Fruit fly (Drosophila melanogaster): ENCODE data around the gene CG5151.

Gene CG5151

dm6 chr3L:16159161-16160072, 5.1 kb downstream of the CG5151 start:
- TF ChIP-seq h (optimal IDR thresholded peaks at IDR 0.05) (no peak), ttk (optimal IDR thresholded peaks at IDR 0.05) (no peak), Myc (optimal IDR thresholded peaks at IDR 0.05) (no peak), psq (optimal IDR thresholded peaks at IDR 0.05) (no peak), insv (optimal IDR thresholded peaks at IDR 0.05) (no peak), Sin3A (optimal IDR thresholded peaks at IDR 0.05) (no peak)

DNA sequence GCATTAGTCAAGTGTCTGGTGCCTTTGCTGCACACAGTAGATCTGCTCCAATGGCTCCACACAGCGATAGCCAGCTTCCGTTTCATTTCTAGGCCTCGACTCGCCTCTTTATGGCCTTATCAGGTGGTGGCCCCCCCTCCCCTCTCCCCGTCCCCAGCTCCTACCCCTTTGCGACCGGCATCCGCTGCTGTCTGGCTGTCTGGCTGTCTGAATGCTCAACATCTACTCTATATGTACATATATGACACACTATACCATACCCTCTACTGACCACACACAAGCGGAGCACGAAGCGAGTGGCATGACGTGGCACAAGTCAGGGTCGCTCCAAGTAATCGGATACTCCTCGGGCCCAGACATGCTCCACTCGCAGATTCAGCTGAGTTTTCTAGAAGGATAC, 6.2 kb downstream of the CG5151 start:
- TF ChIP-seq h (optimal IDR thresholded peaks at IDR 0.05) = no peak
- no peak for TF ChIP-seq Sin3A (optimal IDR thresholded peaks at IDR 0.05)
- TF ChIP-seq Myc (optimal IDR thresholded peaks at IDR 0.05) = no peak
- no peak for TF ChIP-seq insv (optimal IDR thresholded peaks at IDR 0.05)
- TF ChIP-seq psq (optimal IDR thresholded peaks at IDR 0.05) = no peak
- TF ChIP-seq ttk (optimal IDR thresholded peaks at IDR 0.05) = no peak

- TF ChIP-seq psq (optimal IDR thresholded peaks at IDR 0.05) (no peak), Sin3A (optimal IDR thresholded peaks at IDR 0.05) (no peak), ttk (optimal IDR thresholded peaks at IDR 0.05) (no peak), insv (optimal IDR thresholded peaks at IDR 0.05) (no peak), h (optimal IDR thresholded peaks at IDR 0.05) (no peak), Myc (optimal IDR thresholded peaks at IDR 0.05) (no peak)
Observed at dm6 chr3L:16157251-16158190, 7.0 kb downstream of the CG5151 start.

DNA sequence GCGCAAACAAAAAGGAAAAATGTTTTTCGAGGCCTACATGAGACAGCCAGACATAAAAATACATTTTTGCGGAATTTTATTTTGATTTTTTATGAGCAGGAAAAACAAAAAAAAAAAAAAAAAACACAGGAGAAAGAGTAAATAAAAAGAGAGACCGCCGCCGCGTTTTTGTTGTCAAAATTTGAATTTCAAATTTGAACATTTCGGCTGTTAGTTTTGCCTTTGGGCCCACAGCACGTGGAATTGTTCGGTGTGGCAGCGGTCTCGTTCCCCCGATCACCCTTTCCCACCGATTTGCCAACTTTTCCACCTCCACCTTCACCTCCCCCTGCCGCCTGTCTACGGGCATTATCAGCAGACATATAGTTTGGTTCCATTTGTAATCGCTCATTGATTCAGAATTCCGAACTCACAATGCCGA, 7.7 kb downstream of the CG5151 start:
- TF ChIP-seq insv (optimal IDR thresholded peaks at IDR 0.05) = no peak
- no peak for TF ChIP-seq psq (optimal IDR thresholded peaks at IDR 0.05)

- TF ChIP-seq Sin3A (optimal IDR thresholded peaks at IDR 0.05) = no peak
- TF ChIP-seq psq (optimal IDR thresholded peaks at IDR 0.05) = no peak
- no peak for TF ChIP-seq h (optimal IDR thresholded peaks at IDR 0.05)
- TF ChIP-seq insv (optimal IDR thresholded peaks at IDR 0.05) = no peak
- TF ChIP-seq ttk (optimal IDR thresholded peaks at IDR 0.05) = no peak
- no peak for TF ChIP-seq Myc (optimal IDR thresholded peaks at IDR 0.05)
Observed at dm6 chr3L:16155547-16155946, 9.0 kb downstream of the CG5151 start.

- TF ChIP-seq insv (optimal IDR thresholded peaks at IDR 0.05) (no peak), ttk (optimal IDR thresholded peaks at IDR 0.05) (no peak), psq (optimal IDR thresholded peaks at IDR 0.05) (no peak), Sin3A (optimal IDR thresholded peaks at IDR 0.05) (no peak), h (optimal IDR thresholded peaks at IDR 0.05) (no peak), Myc (optimal IDR thresholded peaks at IDR 0.05) (no peak)
Observed at dm6 chr3L:16153650-16154049, 10.9 kb downstream of the CG5151 start.

- TF ChIP-seq Sin3A (optimal IDR thresholded peaks at IDR 0.05) (no peak), insv (optimal IDR thresholded peaks at IDR 0.05) (no peak), Myc (optimal IDR thresholded peaks at IDR 0.05) (no peak), psq (optimal IDR thresholded peaks at IDR 0.05) (no peak), ttk (optimal IDR thresholded peaks at IDR 0.05) (no peak), h (optimal IDR thresholded peaks at IDR 0.05) (no peak)
Observed at dm6 chr3L:16153089-16153488, 11.4 kb downstream of the CG5151 start.

- TF ChIP-seq ttk (optimal IDR thresholded peaks at IDR 0.05) (no peak), h (optimal IDR thresholded peaks at IDR 0.05) (no peak), psq (optimal IDR thresholded peaks at IDR 0.05) (no peak), Sin3A (optimal IDR thresholded peaks at IDR 0.05) (no peak), insv (optimal IDR thresholded peaks at IDR 0.05) (no peak), Myc (optimal IDR thresholded peaks at IDR 0.05) (no peak)
Observed at dm6 chr3L:16151742-16152141, 12.8 kb downstream of the CG5151 start.

- TF ChIP-seq insv (optimal IDR thresholded peaks at IDR 0.05) = no peak
- no peak for TF ChIP-seq Sin3A (optimal IDR thresholded peaks at IDR 0.05)
- TF ChIP-seq Myc (optimal IDR thresholded peaks at IDR 0.05) = no peak
- TF ChIP-seq h (optimal IDR thresholded peaks at IDR 0.05) = no peak
- TF ChIP-seq ttk (optimal IDR thresholded peaks at IDR 0.05) = no peak
- TF ChIP-seq psq (optimal IDR thresholded peaks at IDR 0.05) = no peak
Observed at dm6 chr3L:16150850-16151515, 13.5 kb downstream of the CG5151 start.

DNA sequence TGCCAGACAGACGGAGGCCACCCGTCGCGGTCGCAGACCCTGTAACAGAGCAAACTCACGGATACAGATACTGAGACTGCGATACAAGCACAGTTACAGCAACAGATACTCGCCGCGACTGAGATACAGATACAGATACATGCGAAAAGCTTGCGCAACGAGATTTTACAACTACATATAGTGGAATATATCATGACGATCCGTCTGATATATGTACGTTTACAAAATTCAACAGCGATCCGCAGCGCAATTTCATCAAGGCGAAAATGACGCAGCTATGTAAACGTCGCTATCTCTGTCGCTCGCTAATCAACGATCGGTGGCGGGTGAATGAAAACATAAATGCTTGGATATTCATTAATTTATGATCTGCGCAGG, 14.4 kb downstream of the CG5151 start:
- TF ChIP-seq psq (optimal IDR thresholded peaks at IDR 0.05) (no peak), insv (optimal IDR thresholded peaks at IDR 0.05) (no peak), ttk (optimal IDR thresholded peaks at IDR 0.05) (no peak), h (optimal IDR thresholded peaks at IDR 0.05) (no peak), Myc (optimal IDR thresholded peaks at IDR 0.05) (no peak), Sin3A (optimal IDR thresholded peaks at IDR 0.05) (no peak)

DNA sequence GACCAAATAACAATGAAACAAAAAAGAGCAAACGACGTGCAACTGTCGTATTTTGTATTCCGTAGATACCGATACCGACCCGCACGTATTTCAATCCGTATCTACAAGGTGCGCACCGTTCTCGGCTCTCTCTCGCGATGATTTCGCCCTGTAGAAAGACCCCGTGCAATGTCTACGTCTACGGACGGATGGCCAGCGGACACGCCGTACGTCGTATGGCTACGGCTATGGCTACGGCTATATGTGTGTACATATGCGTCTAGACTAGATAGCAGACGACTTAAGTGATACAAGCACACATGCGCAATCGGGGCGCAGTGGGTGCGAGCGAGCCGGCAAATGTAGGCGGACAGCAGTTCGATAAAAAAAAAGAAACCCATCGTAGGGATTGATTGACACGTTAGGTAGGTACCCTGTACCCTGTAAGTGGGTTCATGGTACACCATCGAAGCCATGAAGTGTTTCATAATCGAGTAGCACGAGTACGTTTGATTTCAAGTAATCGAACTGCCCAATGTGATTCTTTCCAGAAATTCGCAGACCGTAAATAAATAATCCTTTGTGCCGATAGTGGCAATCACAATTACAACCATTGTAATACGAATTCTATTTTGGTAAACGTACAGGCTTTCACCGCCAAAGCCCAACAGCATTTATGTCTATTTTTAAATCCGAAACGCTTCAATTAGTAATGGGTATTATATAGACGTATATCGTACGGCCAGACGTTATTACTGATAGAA, 14.9 kb downstream of the CG5151 start:
- no peak for TF ChIP-seq Sin3A (optimal IDR thresholded peaks at IDR 0.05)
- no peak for TF ChIP-seq ttk (optimal IDR thresholded peaks at IDR 0.05)
- no peak for TF ChIP-seq psq (optimal IDR thresholded peaks at IDR 0.05)
- TF ChIP-seq insv (optimal IDR thresholded peaks at IDR 0.05) = no peak
- no peak for TF ChIP-seq h (optimal IDR thresholded peaks at IDR 0.05)
- no peak for TF ChIP-seq Myc (optimal IDR thresholded peaks at IDR 0.05)

All from Kc167 (cell line).